Fruit fly (Drosophila melanogaster): ENCODE data around the gene CG13937.

- no peak for TF ChIP-seq ovo (GFP tag; optimal IDR thresholded peaks at IDR 0.05)
- no peak for TF ChIP-seq CG33017 (tag; optimal IDR thresholded peaks at IDR 0.05)
These were observed 21.6 kb upstream of the CG13937 start for dm6 chr3L:1904440-1904839.

All from whole organism, adult.